Fruit fly (Drosophila melanogaster): ENCODE data around the gene Grx1.
A peak's percentile ranks its signal among the peaks of the same experiment; 100 is the strongest.

Grx1 gene

dm6 chr3L:18869035-18869826 lies at the start of gene Grx1:
Gene Grx1 (plus strand): TSS chr3L:18869230.
- no peak for TF ChIP-seq CTCF (optimal IDR thresholded peaks at IDR 0.05)
- TF ChIP-seq CG8478 (optimal IDR thresholded peaks at IDR 0.05): no peak

- no peak for TF ChIP-seq CTCF (optimal IDR thresholded peaks at IDR 0.05)
- TF ChIP-seq CG8478 (optimal IDR thresholded peaks at IDR 0.05): no peak
Observed at dm6 chr3L:18819262-18819886, 49.7 kb upstream of the Grx1 start.

- TF ChIP-seq CTCF (optimal IDR thresholded peaks at IDR 0.05): no peak
- no peak for TF ChIP-seq CG8478 (optimal IDR thresholded peaks at IDR 0.05)
Observed at dm6 chr3L:18819887-18820637, 49.0 kb upstream of the Grx1 start.

DNA sequence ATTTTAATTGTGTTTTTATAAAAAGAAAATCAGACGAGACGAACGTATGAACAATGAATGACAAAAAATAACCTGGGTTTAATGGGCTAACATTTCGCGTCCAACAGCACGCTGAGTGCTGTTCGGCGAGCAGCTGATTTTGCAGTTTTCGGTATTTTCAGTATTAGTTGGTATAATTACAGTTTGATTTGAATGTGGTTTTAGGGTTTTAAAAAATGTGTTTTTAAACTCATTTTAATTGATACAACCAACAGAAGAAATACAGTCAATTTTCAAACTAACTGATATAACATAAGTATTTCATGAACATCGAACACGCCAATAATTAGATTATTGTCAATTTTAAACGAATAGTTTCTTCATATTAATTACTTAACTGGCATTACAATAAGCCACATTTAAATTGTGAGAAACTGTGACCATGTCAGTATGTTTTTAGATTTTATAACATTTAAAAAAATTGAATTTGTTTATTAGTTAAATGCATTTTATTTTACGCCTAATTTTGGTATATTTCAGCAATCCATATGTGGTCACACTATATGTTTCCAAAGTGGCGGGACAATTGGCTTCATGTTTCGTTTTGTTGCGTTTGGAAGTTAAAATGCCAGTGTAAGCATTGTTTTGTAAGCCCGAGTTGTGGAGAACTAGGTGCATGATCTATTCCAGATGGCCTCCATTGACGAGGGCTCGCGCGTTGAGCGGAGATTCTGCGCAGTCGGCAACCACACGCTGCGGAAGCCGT lies 48.2 kb upstream of the Grx1 start, which contains the start of the genes CG14073 and HipHop:
TSS of gene CG14073 (minus strand) at position 38 of the 745 bp plus-strand sequence.
TSS of gene HipHop (plus strand) at position 534 of the 745 bp plus-strand sequence.
- TF ChIP-seq CG8478 (optimal IDR thresholded peaks at IDR 0.05): no peak
- peak in 1 of 2 experiments; percentile 16 for TF ChIP-seq CTCF (optimal IDR thresholded peaks at IDR 0.05)

dm6 chr3L:18822049-18822448 lies 47.0 kb upstream of the Grx1 start:
- TF ChIP-seq CG8478 (optimal IDR thresholded peaks at IDR 0.05): no peak
- TF ChIP-seq CTCF (optimal IDR thresholded peaks at IDR 0.05): no peak

DNA sequence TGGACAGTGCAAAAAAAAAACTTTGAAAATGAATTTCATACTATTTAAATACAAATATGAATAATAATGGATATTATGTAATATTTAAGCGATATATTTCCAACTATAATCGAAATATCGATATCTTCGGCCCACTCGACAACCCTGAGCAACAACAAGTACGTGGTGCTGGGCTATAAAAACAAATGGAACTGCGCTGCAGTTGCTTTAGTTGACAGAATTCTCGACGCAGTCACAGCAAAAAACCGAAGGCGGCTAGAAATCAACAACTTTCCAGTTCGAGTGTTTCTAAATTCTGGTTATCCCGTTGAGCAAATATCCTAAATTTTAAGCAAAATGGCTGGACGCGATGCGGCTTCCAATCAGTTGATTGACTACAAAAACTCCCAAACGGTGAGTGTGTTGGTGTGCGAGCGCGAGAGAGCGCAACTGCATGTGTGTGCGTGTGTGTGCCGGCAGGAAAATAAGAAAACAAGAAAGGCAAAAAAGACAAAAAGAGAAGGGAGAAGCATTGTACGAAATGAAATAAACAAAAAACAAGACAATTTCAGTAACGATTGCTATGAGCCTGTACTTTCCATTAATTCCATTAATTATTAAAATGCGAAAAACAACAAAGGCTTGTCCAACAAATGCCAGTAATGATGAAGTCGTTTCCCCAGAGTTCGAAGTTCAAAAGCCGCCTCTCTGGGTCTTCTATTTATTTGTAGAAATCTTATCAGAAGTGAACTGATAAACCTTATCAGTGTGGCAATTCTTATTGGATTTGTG lies 46.4 kb upstream of the Grx1 start, which contains the start of gene Cat:
TSS of gene Cat (plus strand) at position 155 of the 771 bp plus-strand sequence.
- TF ChIP-seq CG8478 (optimal IDR thresholded peaks at IDR 0.05) (no peak), CTCF (optimal IDR thresholded peaks at IDR 0.05) (no peak)

- TF ChIP-seq CG8478 (optimal IDR thresholded peaks at IDR 0.05): no peak
- TF ChIP-seq CTCF (optimal IDR thresholded peaks at IDR 0.05): no peak
Observed at dm6 chr3L:18823221-18823514, 45.9 kb upstream of the Grx1 start.

DNA sequence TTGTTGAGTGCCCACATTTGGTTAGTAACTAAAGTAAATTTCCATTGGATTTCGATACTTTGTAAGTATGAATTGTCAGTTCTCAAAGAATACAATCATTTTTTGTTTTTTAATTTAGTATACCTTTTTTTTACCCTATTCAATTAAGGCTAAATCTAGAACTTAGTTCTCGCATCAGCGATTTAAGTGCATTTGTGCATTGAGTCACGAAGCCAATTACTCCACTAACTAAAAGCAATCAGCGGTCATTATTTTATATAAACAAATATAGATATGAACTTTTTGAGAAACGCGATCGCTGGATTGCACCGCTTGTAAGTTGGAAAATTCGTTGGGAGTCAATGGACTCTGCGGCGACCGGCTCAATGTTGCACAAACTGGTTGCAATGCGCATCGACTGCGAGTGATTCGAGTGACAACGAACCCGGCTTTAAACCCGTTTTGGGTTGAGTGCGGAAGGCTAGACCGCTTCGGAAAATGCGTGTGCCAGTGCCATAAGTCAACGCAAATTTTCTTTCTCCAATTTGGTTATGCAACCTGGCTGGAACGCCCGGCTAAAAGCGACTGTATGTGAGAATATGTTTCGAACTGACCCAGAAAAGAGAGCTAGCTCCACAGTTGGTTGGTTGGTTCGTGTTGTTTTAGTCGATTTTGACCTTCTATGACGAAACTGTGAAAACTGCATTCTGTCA lies 45.0 kb upstream of the Grx1 start:
- no peak for TF ChIP-seq CTCF (optimal IDR thresholded peaks at IDR 0.05)
- TF ChIP-seq CG8478 (optimal IDR thresholded peaks at IDR 0.05): no peak

DNA sequence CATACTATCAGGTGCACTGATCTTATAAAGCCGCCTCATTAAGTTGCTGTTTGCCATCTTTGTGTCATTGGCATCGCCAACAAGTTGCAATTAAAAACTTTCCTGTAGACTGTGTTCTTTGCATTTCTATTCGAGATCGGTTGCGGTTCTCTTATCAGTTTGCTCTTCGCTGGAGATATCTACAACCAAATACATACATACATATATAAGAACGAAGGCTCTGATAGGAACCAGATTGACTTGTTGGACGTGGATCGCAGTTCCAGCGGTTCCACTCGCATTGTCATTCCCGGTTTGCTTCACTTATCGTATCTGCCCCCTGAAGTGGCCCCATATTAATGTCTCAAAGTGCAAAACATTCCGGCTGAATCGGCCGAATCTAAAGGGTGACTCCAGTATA lies 44.2 kb upstream of the Grx1 start:
- TF ChIP-seq CTCF (optimal IDR thresholded peaks at IDR 0.05): no peak
- no peak for TF ChIP-seq CG8478 (optimal IDR thresholded peaks at IDR 0.05)

DNA sequence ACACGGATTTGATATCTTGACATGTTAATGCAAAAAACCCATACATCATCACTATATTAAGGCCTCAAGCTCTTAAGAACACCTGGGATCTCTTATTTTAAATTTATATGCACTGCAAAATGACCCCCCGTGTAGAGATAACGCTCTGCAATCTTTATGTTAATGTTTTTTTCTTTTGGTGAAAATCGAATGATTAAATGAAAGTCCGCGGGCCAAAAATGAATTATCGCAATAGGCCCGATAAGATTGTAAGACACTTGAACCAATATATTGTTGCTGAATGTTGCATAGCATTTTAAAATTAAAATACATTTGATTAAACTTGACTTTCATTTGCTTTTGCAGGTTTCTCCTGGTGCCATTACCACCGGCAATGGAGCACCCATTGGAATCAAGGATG lies 43.0 kb upstream of the Grx1 start:
- TF ChIP-seq CG8478 (optimal IDR thresholded peaks at IDR 0.05): no peak
- no peak for TF ChIP-seq CTCF (optimal IDR thresholded peaks at IDR 0.05)

- TF ChIP-seq CG8478 (optimal IDR thresholded peaks at IDR 0.05) (no peak), CTCF (optimal IDR thresholded peaks at IDR 0.05) (peak in 1 of 2 experiments; percentile 53)
Observed at dm6 chr3L:18828318-18828717, 40.7 kb upstream of the Grx1 start.

DNA sequence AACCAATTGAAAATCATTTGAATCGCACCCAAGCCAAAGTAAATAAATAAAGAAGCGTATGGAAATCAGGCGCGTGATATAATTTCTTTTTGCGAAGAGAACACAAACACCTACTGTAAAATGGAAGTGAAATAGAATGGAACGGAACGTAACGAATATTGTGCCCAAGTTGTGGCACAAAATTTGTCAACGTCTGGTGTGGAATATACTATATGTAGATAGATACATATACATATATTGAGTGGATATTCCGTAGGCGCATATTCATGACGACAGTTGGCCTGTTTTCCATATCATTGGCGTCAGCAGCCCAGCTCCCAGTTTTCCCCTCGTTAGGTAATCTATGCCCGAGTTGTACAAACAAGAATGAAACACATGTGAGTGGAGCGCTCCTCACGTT lies 36.8 kb upstream of the Grx1 start:
- no peak for TF ChIP-seq CTCF (optimal IDR thresholded peaks at IDR 0.05)
- no peak for TF ChIP-seq CG8478 (optimal IDR thresholded peaks at IDR 0.05)

dm6 chr3L:18832708-18833107 lies 36.3 kb upstream of the Grx1 start:
- TF ChIP-seq CTCF (optimal IDR thresholded peaks at IDR 0.05) (no peak), CG8478 (optimal IDR thresholded peaks at IDR 0.05) (no peak)

DNA sequence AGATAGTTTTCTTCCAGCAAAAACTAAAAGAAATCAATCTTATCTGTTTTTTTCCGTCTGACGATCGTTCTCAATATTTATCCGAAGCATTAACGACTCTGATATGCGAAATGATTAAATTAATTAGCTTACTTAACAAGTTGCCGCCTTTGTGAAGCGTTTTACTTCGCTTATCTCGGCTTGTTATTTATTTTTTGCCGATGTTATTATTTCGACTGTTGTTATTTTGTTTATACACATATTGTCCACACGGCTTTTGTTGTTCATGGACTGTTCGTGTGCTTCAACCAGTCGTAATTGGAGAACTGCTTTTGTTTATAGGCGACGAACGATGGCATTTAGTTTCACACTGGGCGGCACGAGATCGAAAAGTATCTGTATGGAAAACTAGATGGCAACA lies 35.8 kb upstream of the Grx1 start:
- no peak for TF ChIP-seq CTCF (optimal IDR thresholded peaks at IDR 0.05)
- TF ChIP-seq CG8478 (optimal IDR thresholded peaks at IDR 0.05): no peak
